Worm (Caenorhabditis elegans): Measurements from ENCODE around the gene srxa-4.

DNA sequence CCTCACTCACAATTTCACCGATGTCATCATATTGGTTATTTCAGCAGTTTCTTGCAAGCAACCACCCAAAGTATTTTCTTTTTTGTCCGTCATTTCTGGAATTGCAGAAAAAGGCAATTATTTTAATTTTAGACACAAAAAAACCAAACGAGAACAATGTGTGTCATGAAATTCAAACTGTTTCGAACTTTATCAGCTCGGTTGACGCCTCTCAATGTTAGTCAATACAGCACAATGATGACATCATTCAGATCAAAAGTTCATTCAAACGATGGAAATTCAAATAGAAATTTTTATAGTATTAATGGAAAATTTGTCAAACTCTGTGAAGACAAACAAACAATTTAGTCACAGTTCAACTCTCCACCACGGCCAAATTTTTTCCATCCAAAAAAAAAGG, 28.3 kb upstream of the srxa-4 start, which contains the start of gene fbxa-105:
- TF ChIP-seq unc-62 (GFP tag; optimal IDR thresholded peaks at IDR 0.05), result no peak
- TF ChIP-seq lin-11 (tag; optimal IDR thresholded peaks at IDR 0.05), result no peak
- TF ChIP-seq nhr-23 (tag; optimal IDR thresholded peaks at IDR 0.05), result no peak
- no peak for TF ChIP-seq lin-13 (GFP tag; optimal IDR thresholded peaks at IDR 0.05)
- no peak for TF ChIP-seq nhr-25 (tag; optimal IDR thresholded peaks at IDR 0.05)
- TF ChIP-seq sem-4 (tag; optimal IDR thresholded peaks at IDR 0.05), result no peak
- no peak for TF ChIP-seq skn-1 (tag; optimal IDR thresholded peaks at IDR 0.05)
- no peak for TF ChIP-seq ztf-4 (tag; optimal IDR thresholded peaks at IDR 0.05)
- TF ChIP-seq aly-2 (tag; optimal IDR thresholded peaks at IDR 0.05), result no peak
- no peak for TF ChIP-seq nhr-237 (tag; optimal IDR thresholded peaks at IDR 0.05)
- no peak for TF ChIP-seq blmp-1 (tag; optimal IDR thresholded peaks at IDR 0.05; ENCODE audit: insufficient read depth)
- TF ChIP-seq egl-27 (tag; optimal IDR thresholded peaks at IDR 0.05), result no peak
- no peak for TF ChIP-seq C34F6.9 (tag; optimal IDR thresholded peaks at IDR 0.05)
- no peak for TF ChIP-seq elt-3 (tag; optimal IDR thresholded peaks at IDR 0.05)

Measured in whole organism, L2 larva.